Fruit fly (Drosophila melanogaster): ENCODE results near the gene CG18858.

DNA sequence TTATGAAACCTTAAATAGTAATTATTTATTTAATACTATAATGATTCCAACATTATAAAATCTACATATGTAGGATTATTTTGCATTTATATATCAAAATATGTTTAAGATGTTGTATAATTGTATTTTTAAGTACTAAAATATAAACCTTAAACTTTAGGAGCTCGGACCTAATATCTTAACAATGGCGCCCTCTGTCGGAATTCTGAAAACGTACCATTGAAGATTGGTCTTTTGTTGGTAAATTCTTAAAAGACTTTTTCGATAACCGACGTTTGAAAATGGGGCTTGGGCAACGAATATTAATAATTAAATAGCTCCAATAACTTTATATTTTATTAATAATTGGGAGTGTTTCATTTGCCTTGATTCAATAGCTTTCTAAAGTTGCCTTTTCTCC, 21.0 kb downstream of the CG18858 start:
- TF ChIP-seq CG8478 (optimal IDR thresholded peaks at IDR 0.05): no peak
- no peak for TF ChIP-seq usp (GFP tag; optimal IDR thresholded peaks at IDR 0.05)
- no peak for TF ChIP-seq pan (optimal IDR thresholded peaks at IDR 0.05)
- TF ChIP-seq psq (optimal IDR thresholded peaks at IDR 0.05): no peak
